Worm (Caenorhabditis elegans): ENCODE data around the gene nlp-49.

DNA sequence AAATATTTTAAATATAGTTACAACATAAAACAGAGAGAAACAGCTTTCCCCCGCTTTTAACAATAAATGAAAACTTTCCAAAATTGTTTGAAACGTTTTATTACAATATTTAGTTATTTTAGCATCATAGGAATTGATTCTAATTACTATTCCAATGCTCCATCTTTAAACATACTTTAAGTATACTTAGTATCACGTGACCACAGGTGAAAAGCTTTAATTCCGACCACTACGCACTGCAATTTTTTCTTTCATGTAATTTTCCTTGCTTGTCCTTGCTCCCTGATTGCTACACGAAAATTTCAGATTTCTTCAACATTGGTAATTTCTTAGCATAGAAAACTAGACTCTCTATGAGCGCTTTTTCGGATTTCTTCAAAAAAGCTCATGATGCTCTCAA is 7.4 kb upstream of the nlp-49 start, which contains the start of gene tbc-16:
- TF ChIP-seq T22C8.4 (GFP tag; IDR thresholded peaks at IDR 0.05) (no peak), cog-1 (tag; optimal IDR thresholded peaks at IDR 0.05) (no peak), klf-2 (GFP tag; conservative IDR thresholded peaks at IDR 0.05) (no peak), med-1 (GFP tag; optimal IDR thresholded peaks at IDR 0.05; ENCODE audit: insufficient read depth) (no peak), flt-1 (GFP tag; IDR thresholded peaks at IDR 0.05) (no peak), ztf-23 (GFP tag; IDR thresholded peaks at IDR 0.05) (no peak), tab-1 (GFP tag; IDR thresholded peaks at IDR 0.05) (no peak), ref-1 (GFP tag; conservative IDR thresholded peaks at IDR 0.05) (no peak)
